Worm (Caenorhabditis elegans): ENCODE measurements around the gene K04A8.1.

DNA sequence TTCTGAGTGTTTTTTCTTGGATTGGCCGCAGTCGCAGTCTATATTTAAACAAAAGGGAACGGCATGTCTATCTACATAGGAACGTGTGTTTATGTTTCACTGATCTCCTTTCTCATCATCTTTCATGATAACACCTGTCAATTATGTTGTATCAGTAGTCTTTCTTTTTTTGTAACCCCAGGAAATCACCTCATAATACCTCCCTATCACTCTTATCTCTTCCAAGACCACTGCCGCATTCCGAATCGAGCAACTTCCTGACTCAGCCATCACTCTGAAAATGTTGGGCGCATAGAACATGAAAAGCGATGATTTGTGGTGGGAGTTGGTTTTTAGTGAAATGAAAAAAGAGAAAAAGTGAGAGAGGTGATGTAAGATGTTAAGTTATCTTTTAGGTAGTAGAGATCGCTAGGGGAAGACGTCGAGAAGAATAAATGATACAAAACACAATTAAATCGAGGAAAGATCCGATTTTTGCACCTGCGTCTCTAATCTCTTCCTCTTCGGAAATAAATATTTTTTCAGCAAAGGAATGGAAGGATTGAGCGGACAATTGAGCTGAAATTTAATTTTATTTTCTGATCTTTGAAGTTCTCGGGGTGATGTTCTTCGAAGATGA, 43.1 kb upstream of the K04A8.1 start:
- TF ChIP-seq F49E8.2 (tag; optimal IDR thresholded peaks at IDR 0.05; ENCODE audit: insufficient read depth): no peak
- peak; percentile 4 for TF ChIP-seq nhr-90 (tag; optimal IDR thresholded peaks at IDR 0.05)
- no peak for TF ChIP-seq ama-1 (optimal IDR thresholded peaks at IDR 0.05)
- no peak for TF ChIP-seq ama-1 (GFP tag; optimal IDR thresholded peaks at IDR 0.05)
- no peak for TF ChIP-seq nfya-2 (GFP tag; IDR thresholded peaks at IDR 0.05)
- TF ChIP-seq pha-4 (tag; optimal IDR thresholded peaks at IDR 0.05): no peak
- TF ChIP-seq unc-130 (GFP tag; optimal IDR thresholded peaks at IDR 0.05): no peak
- TF ChIP-seq nfyb-1 (GFP tag; IDR thresholded peaks at IDR 0.05): no peak
- TF ChIP-seq ceh-100 (GFP tag; IDR thresholded peaks at IDR 0.05): no peak
- TF ChIP-seq lag-1 (GFP tag; IDR thresholded peaks at IDR 0.05): no peak
- no peak for TF ChIP-seq him-1 (tag; optimal IDR thresholded peaks at IDR 0.05)
- TF ChIP-seq madf-8 (GFP tag; conservative IDR thresholded peaks at IDR 0.05): no peak
- TF ChIP-seq sea-2 (GFP tag; IDR thresholded peaks at IDR 0.05): no peak
